Fruit fly (Drosophila melanogaster) whole organism, embryonic: ENCODE results near the gene KFase.

Experiments used
- Atf6 ChIP-seq: fragments of 200-800 bp; sonication (Bioruptor generic); IDR thresholded peaks from 2 replicates; pipeline ENCODE4 v1.3.6; 2022; ENCODE audit warnings: missing biosample characterization, missing genetic modification characterization
- Bgb ChIP-seq: fragments of 200-800 bp; sonication (Bioruptor generic); IDR thresholded peaks from 2 replicates; pipeline ENCODE4 v1.3.6; 2022; ENCODE audit warnings: missing biosample characterization, missing genetic modification characterization; ENCODE audit not compliant: partially characterized antibody
- CG10431 ChIP-seq: fragments of 200-800 bp; sonication (Bioruptor generic); optimal IDR thresholded peaks from 3 replicates; lab custom pipeline; 2018; ENCODE audit warnings: missing biosample characterization, mild to moderate bottlenecking, missing genetic modification characterization
- CG10543 ChIP-seq: fragments of 200-800 bp; sonication (Bioruptor generic); optimal IDR thresholded peaks from 3 replicates; lab custom pipeline; 2017; ENCODE audit warnings: missing biosample characterization, mild to moderate bottlenecking, missing genetic modification characterization, moderate library complexity
- CG12155 ChIP-seq: fragments of 200-800 bp; sonication (Bioruptor generic); optimal IDR thresholded peaks from 3 replicates; lab custom pipeline; 2016; ENCODE audit warnings: missing biosample characterization, missing genetic modification characterization
- CG12236 ChIP-seq: fragments of 200-800 bp; sonication (Bioruptor generic); optimal IDR thresholded peaks from 2 replicates; lab custom pipeline; 2016; ENCODE audit warnings: missing biosample characterization, missing genetic modification characterization
- CG12659 ChIP-seq: fragments of 200-800 bp; sonication (Bioruptor generic); optimal IDR thresholded peaks from 3 replicates; lab custom pipeline; 2017; ENCODE audit warnings: mild to moderate bottlenecking, missing biosample characterization, missing genetic modification reagents, missing genetic modification characterization
- CG12769 ChIP-seq: fragments of 200-800 bp; sonication (Bioruptor generic); optimal IDR thresholded peaks from 2 replicates; lab custom pipeline; 2019; ENCODE audit warnings: missing biosample characterization, mild to moderate bottlenecking, missing genetic modification characterization, moderate library complexity
- CG13287 ChIP-seq: fragments of 200-800 bp; sonication (Bioruptor generic); IDR thresholded peaks from 2 replicates; pipeline ENCODE4 v1.3.6; 2022; ENCODE audit warnings: missing biosample characterization, missing genetic modification characterization; ENCODE audit not compliant: partially characterized antibody
- CG13894 ChIP-seq: fragments of 200-800 bp; sonication (Bioruptor generic); optimal IDR thresholded peaks from 3 replicates; lab custom pipeline; 2018; ENCODE audit warnings: missing biosample characterization, mild to moderate bottlenecking, missing genetic modification characterization, moderate library complexity
- CG16815 ChIP-seq: fragments of 200-800 bp; sonication (Bioruptor generic); optimal IDR thresholded peaks from 3 replicates; lab custom pipeline; 2017; ENCODE audit warnings: missing biosample characterization, mild to moderate bottlenecking, missing genetic modification characterization
- CG17802 ChIP-seq: fragments of 200-800 bp; sonication (Bioruptor generic); optimal IDR thresholded peaks from 2 replicates; lab custom pipeline; 2018; ENCODE audit warnings: missing biosample characterization, mild to moderate bottlenecking, missing genetic modification characterization, moderate library complexity
- CG17912 ChIP-seq: fragments of 200-800 bp; sonication (Bioruptor generic); optimal IDR thresholded peaks from 2 replicates; lab custom pipeline; 2018; ENCODE audit warnings: missing biosample characterization, mild to moderate bottlenecking, missing genetic modification characterization
- CG2712 ChIP-seq: fragments of 200-800 bp; optimal IDR thresholded peaks from 3 replicates; lab custom pipeline; 2019; ENCODE audit warnings: missing biosample characterization, mild to moderate bottlenecking, missing genetic modification characterization, moderate library complexity
- CG33557 ChIP-seq: fragments of 200-800 bp; sonication (Bioruptor generic); optimal IDR thresholded peaks from 2 replicates; lab custom pipeline; 2019; ENCODE audit warnings: missing biosample characterization, mild to moderate bottlenecking, missing genetic modification characterization, moderate library complexity
- CG34224 ChIP-seq: fragments of 200-800 bp; sonication (Bioruptor generic); IDR thresholded peaks from 3 replicates; pipeline ENCODE4 v1.3.6; 2022; ENCODE audit warnings: missing biosample characterization, missing genetic modification characterization; ENCODE audit not compliant: partially characterized antibody
- CG34376 ChIP-seq: fragments of 200-800 bp; sonication (Bioruptor generic); optimal IDR thresholded peaks from 2 replicates; lab custom pipeline; 2018; ENCODE audit warnings: missing biosample characterization, mild to moderate bottlenecking, missing genetic modification characterization
- CG42726 ChIP-seq: fragments of 200-800 bp; sonication (Bioruptor generic); IDR thresholded peaks from 2 replicates; pipeline ENCODE4 v1.3.6; 2022; ENCODE audit warnings: missing biosample characterization, missing genetic modification characterization; ENCODE audit not compliant: partially characterized antibody
- CG6175 ChIP-seq: fragments of 200-800 bp; sonication (Bioruptor generic); IDR thresholded peaks from 3 replicates; pipeline ENCODE4 v1.3.6; 2022; ENCODE audit warnings: missing biosample characterization, missing genetic modification characterization
- CG6254 ChIP-seq: fragments of 200-800 bp; sonication (Bioruptor generic); optimal IDR thresholded peaks from 3 replicates; lab custom pipeline; 2017; ENCODE audit warnings: mild to moderate bottlenecking, missing biosample characterization, missing genetic modification reagents, missing genetic modification characterization
- CG8924 ChIP-seq: fragments of 200-800 bp; optimal IDR thresholded peaks from 3 replicates; lab custom pipeline; 2019; ENCODE audit warnings: missing biosample characterization, mild to moderate bottlenecking, missing genetic modification characterization, moderate library complexity
- CoRest ChIP-seq: fragments of 200-800 bp; sonication (Bioruptor generic); optimal IDR thresholded peaks from 3 replicates; lab custom pipeline; 2018; ENCODE audit warnings: missing biosample characterization, mild to moderate bottlenecking, missing genetic modification characterization, moderate library complexity
- Deaf1 ChIP-seq: fragments of 200-800 bp; optimal IDR thresholded peaks from 3 replicates; lab custom pipeline; 2019; ENCODE audit warnings: missing biosample characterization, mild to moderate bottlenecking, missing genetic modification characterization, moderate library complexity
- Dp ChIP-seq: fragments of 200-800 bp; sonication (Bioruptor generic); optimal IDR thresholded peaks from 2 replicates; lab custom pipeline; 2018; ENCODE audit warnings: missing biosample characterization, mild to moderate bottlenecking, missing genetic modification characterization, moderate library complexity
- E2f2 ChIP-seq: fragments of 200-800 bp; sonication (Bioruptor generic); IDR thresholded peaks from 2 replicates; pipeline ENCODE4 v1.3.6; 2022; ENCODE audit warnings: missing biosample characterization, missing genetic modification characterization
- Jarid2 ChIP-seq: fragments of 200-800 bp; sonication (Bioruptor generic); optimal IDR thresholded peaks from 3 replicates; lab custom pipeline; 2017; ENCODE audit warnings: mild to moderate bottlenecking, missing biosample characterization, missing genetic modification reagents, missing genetic modification characterization
- Lim3 ChIP-seq: fragments of 200-800 bp; sonication (Bioruptor generic); IDR thresholded peaks from 2 replicates; pipeline ENCODE4 v1.3.6; 2022; ENCODE audit warnings: missing biosample characterization, missing genetic modification characterization
- Side ChIP-seq: fragments of 200-800 bp; sonication (Bioruptor generic); optimal IDR thresholded peaks from 2 replicates; lab custom pipeline; 2016; ENCODE audit warnings: missing biosample characterization, missing genetic modification characterization
- Six4 ChIP-seq: fragments of 200-800 bp; sonication (Bioruptor generic); optimal IDR thresholded peaks from 2 replicates; lab custom pipeline; 2016; ENCODE audit warnings: missing biosample characterization, missing genetic modification characterization
- TFAM ChIP-seq: fragments of 200-800 bp; sonication (Bioruptor generic); optimal IDR thresholded peaks from 2 replicates; lab custom pipeline; 2017; ENCODE audit warnings: missing biosample characterization, missing genetic modification characterization, inconsistent platforms
- Taf1 ChIP-seq: fragments of 200-800 bp; sonication (Bioruptor generic); IDR thresholded peaks from 2 replicates; pipeline ENCODE4 v1.3.6; 2022; ENCODE audit warnings: missing biosample characterization, missing genetic modification characterization
- YL-1 ChIP-seq: fragments of 200-800 bp; sonication (Bioruptor generic); optimal IDR thresholded peaks from 3 replicates; lab custom pipeline; 2017; ENCODE audit warnings: missing biosample characterization, mild to moderate bottlenecking, missing genetic modification characterization
- amos ChIP-seq: fragments of 200-800 bp; sonication (Bioruptor generic); IDR thresholded peaks from 2 replicates; pipeline ENCODE4 v1.3.6; 2022; ENCODE audit warnings: missing biosample characterization, missing genetic modification characterization; ENCODE audit not compliant: partially characterized antibody
- bigmax ChIP-seq: fragments of 200-800 bp; sonication (Bioruptor generic); optimal IDR thresholded peaks from 2 replicates; lab custom pipeline; 2018; ENCODE audit warnings: missing biosample characterization, mild to moderate bottlenecking, missing genetic modification characterization
- chinmo ChIP-seq: fragments of 200-800 bp; sonication (Bioruptor generic); IDR thresholded peaks from 4 replicates; pipeline ENCODE4 v1.3.6; 2022; ENCODE audit warnings: missing biosample characterization, missing genetic modification characterization; ENCODE audit not compliant: partially characterized antibody
- chm ChIP-seq: fragments of 200-800 bp; sonication (Bioruptor generic); IDR thresholded peaks from 2 replicates; pipeline ENCODE4 v1.3.6; 2022; ENCODE audit warnings: missing biosample characterization, missing genetic modification characterization
- exex ChIP-seq: fragments of 200-800 bp; sonication (Bioruptor generic); optimal IDR thresholded peaks from 4 replicates; lab custom pipeline; 2018; ENCODE audit warnings: missing biosample characterization, mild to moderate bottlenecking, missing genetic modification characterization, moderate library complexity
- fd64A ChIP-seq: fragments of 200-800 bp; sonication (Bioruptor generic); optimal IDR thresholded peaks from 3 replicates; lab custom pipeline; 2018; ENCODE audit warnings: missing biosample characterization, mild to moderate bottlenecking, missing genetic modification characterization
- gsb-n ChIP-seq: fragments of 200-800 bp; sonication (Bioruptor generic); optimal IDR thresholded peaks from 3 replicates; lab custom pipeline; 2018; ENCODE audit warnings: missing biosample characterization, mild to moderate bottlenecking, missing genetic modification characterization
- ken ChIP-seq: fragments of 200-800 bp; sonication (Bioruptor generic); IDR thresholded peaks from 3 replicates; pipeline ENCODE4 v1.3.6; 2022; ENCODE audit warnings: missing biosample characterization, missing genetic modification characterization
- onecut ChIP-seq: fragments of 200-800 bp; sonication (Bioruptor generic); IDR thresholded peaks from 2 replicates; pipeline ENCODE4 v1.3.6; 2022; ENCODE audit warnings: missing biosample characterization, missing genetic modification characterization
- ranshi ChIP-seq: fragments of 200-800 bp; sonication (Bioruptor generic); IDR thresholded peaks from 2 replicates; pipeline ENCODE4 v1.3.6; 2022; ENCODE audit warnings: missing biosample characterization, missing genetic modification characterization
- rib ChIP-seq: fragments of 200-800 bp; sonication (Bioruptor generic); IDR thresholded peaks from 2 replicates; pipeline ENCODE4 v1.3.6; 2022; ENCODE audit warnings: missing biosample characterization, missing genetic modification characterization
- sc ChIP-seq, 3 experiments: fragments of >200 bp in 2 of 3; fragments of 200-800 bp in 1 of 3; sonication (Bioruptor generic) in 1 of 3; optimal IDR thresholded peaks; 2 replicates in 2 of 3; 3 replicates in 1 of 3; lab custom pipeline; 2017; ENCODE audit warnings: mild to moderate bottlenecking in 1 of 3, missing biosample characterization in 1 of 3, missing genetic modification characterization in 1 of 3, missing genetic modification reagents in 1 of 3
- scrt ChIP-seq: fragments of 200-800 bp; sonication (Bioruptor generic); optimal IDR thresholded peaks from 2 replicates; lab custom pipeline; 2018; ENCODE audit warnings: missing biosample characterization, mild to moderate bottlenecking, missing genetic modification characterization, moderate library complexity
- seq ChIP-seq: fragments of 200-800 bp; sonication (Bioruptor generic); IDR thresholded peaks from 2 replicates; pipeline ENCODE4 v1.3.6; 2022; ENCODE audit warnings: missing biosample characterization, missing genetic modification characterization
- stwl ChIP-seq: fragments of 200-800 bp; sonication (Bioruptor generic); optimal IDR thresholded peaks from 3 replicates; lab custom pipeline; 2018; ENCODE audit warnings: missing biosample characterization, mild to moderate bottlenecking, missing genetic modification characterization, moderate library complexity
- unc-4 ChIP-seq: fragments of 200-800 bp; sonication (Bioruptor generic); IDR thresholded peaks from 2 replicates; pipeline ENCODE4 v1.3.6; 2022; ENCODE audit warnings: missing biosample characterization, missing genetic modification characterization; ENCODE audit not compliant: partially characterized antibody

Gene KFase

DNA sequence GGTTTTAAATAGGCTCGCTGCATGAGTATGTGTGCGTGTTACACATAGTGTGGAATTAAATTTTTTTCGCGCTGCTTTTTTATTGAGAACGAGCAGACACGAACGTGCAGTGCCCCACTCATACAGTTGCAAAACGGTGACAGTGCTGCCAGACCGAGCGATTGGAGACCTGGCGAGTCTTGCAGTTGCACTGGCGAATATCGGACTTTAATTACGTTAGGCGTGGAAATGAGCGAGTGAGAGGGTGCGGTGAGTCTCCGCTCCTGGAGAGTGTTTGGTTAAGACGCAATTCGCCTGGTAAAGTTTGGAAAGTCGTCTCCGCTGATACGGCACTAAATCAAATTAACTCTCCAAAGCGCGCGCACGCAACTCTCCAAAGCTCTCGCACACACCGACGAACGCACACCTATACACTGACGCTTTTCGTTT is 7.2 kb downstream of the KFase start (continued):
- TF ChIP-seq Side (GFP tag; lab: Kevin White, UChicago) = no peak
- TF ChIP-seq CG34376 (GFP tag; lab: Kevin White, UChicago) = peak; percentile 77
- TF ChIP-seq CG8924 (tag; lab: Kevin White, UChicago) = peak; percentile 24
- peak; percentile 10 for TF ChIP-seq CG6254 (GFP tag; lab: Kevin White, UChicago)
- TF ChIP-seq CG12155 (GFP tag; lab: Kevin White, UChicago) = peak; percentile 88
- no peak for TF ChIP-seq Lim3 (GFP tag; lab: Robert Waterston, UW)
- TF ChIP-seq E2f2 (GFP tag; lab: Robert Waterston, UW) = peak; percentile 92
- TF ChIP-seq Jarid2 (GFP tag; lab: Kevin White, UChicago) = no peak
- TF ChIP-seq Atf6 (GFP tag; lab: Robert Waterston, UW) = peak; percentile 53; the same call in 1 of the 2 replicates
- no peak for TF ChIP-seq CG12236 (GFP tag; lab: Kevin White, UChicago)
- no peak for TF ChIP-seq CG17912 (GFP tag; lab: Kevin White, UChicago)
- TF ChIP-seq ranshi (GFP tag; lab: Robert Waterston, UW) = 0 out of 2 replicates have a peak, but pooled peaks have one; percentile 40
- TF ChIP-seq seq (GFP tag; lab: Robert Waterston, UW) = 0 out of 2 replicates have a peak, but pooled peaks have one; percentile 11
- TF ChIP-seq ken = no peak
- TF ChIP-seq exex (tag; lab: Kevin White, UChicago) = peak; percentile 58
- TF ChIP-seq YL-1 (GFP tag; lab: Kevin White, UChicago) = peak; percentile 69
- peak; percentile 63; the same call in 1 of the 2 replicates for TF ChIP-seq Bgb (GFP tag; lab: Robert Waterston, UW)
- 0 out of 3 replicates have a peak, but pooled peaks have one; percentile 33 for TF ChIP-seq CG6175
- no peak for TF ChIP-seq CG17802 (tag; lab: Kevin White, UChicago)
- peak; percentile 50; the same call in 1 of the 2 replicates for TF ChIP-seq rib (GFP tag; lab: Robert Waterston, UW)
- no peak for TF ChIP-seq CG16815
- peak; percentile 71 for TF ChIP-seq CG10543 (GFP tag; lab: Kevin White, UChicago)
- no peak for TF ChIP-seq Taf1
- no peak for TF ChIP-seq CG10431 (GFP tag; lab: Kevin White, UChicago)
- no peak for TF ChIP-seq sc (optimal IDR thresholded peaks at IDR 0.05; lab: Kevin White, UChicago)
- TF ChIP-seq sc (GFP tag; optimal IDR thresholded peaks at IDR 0.05; lab: Kevin White, UChicago) = no peak
- TF ChIP-seq stwl (tag; lab: Kevin White, UChicago) = peak; percentile 55
- TF ChIP-seq Deaf1 = peak; percentile 79
- peak; percentile 35 for TF ChIP-seq bigmax (GFP tag; lab: Kevin White, UChicago)
- TF ChIP-seq scrt (GFP tag; lab: Kevin White, UChicago) = peak; percentile 15
- no peak for TF ChIP-seq onecut (GFP tag; lab: Robert Waterston, UW)
- TF ChIP-seq CoRest (tag; lab: Kevin White, UChicago) = no peak
- peak; percentile 11; the same call in 1 of the 2 replicates for TF ChIP-seq chm (GFP tag; lab: Robert Waterston, UW)
- peak; percentile 46 for TF ChIP-seq fd64A (GFP tag; lab: Kevin White, UChicago)
- TF ChIP-seq CG13287 (GFP tag; lab: Robert Waterston, UW) = peak; percentile 28
- TF ChIP-seq amos (GFP tag; lab: Robert Waterston, UW) = peak; percentile 53; the same call in 1 of the 2 replicates
- no peak for TF ChIP-seq Six4
- TF ChIP-seq CG12659 (GFP tag; lab: Kevin White, UChicago) = peak; percentile 17
- peak; percentile 47 for TF ChIP-seq unc-4 (GFP tag; lab: Robert Waterston, UW)
- 0 out of 2 replicates have a peak, but pooled peaks have one; percentile 55 for TF ChIP-seq CG42726 (GFP tag; lab: Robert Waterston, UW)
- peak; percentile 65 for TF ChIP-seq CG12769 (tag; lab: Kevin White, UChicago)
- TF ChIP-seq Dp (GFP tag; lab: Kevin White, UChicago) = peak; percentile 82
- TF ChIP-seq CG34224 (GFP tag; lab: Robert Waterston, UW) = peak; percentile 57
- TF ChIP-seq TFAM (GFP tag; lab: Kevin White, UChicago) = no peak
- no peak for TF ChIP-seq CG33557 (GFP tag; lab: Kevin White, UChicago)
- TF ChIP-seq gsb-n (tag; lab: Kevin White, UChicago) = peak; percentile 47
- TF ChIP-seq CG13894 = peak; percentile 63
- TF ChIP-seq chinmo (GFP tag; lab: Robert Waterston, UW) = peak; percentile 98
- no peak for TF ChIP-seq CG2712 (tag; lab: Kevin White, UChicago)
